Worm (Caenorhabditis elegans) whole organism, L4 larva: ENCODE results near the gene C33D9.13.

Experiments used
- aly-2 ChIP-seq: sonication (generic microtip); optimal IDR thresholded peaks from 2 replicates; lab custom pipeline; 2018; ENCODE audit warnings: missing biosample characterization, missing genetic modification characterization
- ceh-82 ChIP-seq: sonication (generic microtip); optimal IDR thresholded peaks from 2 replicates; lab custom pipeline; 2017; ENCODE audit warnings: missing biosample characterization, missing genetic modification characterization
- dpl-1 ChIP-seq: fragments of 150-350 bp; optimal IDR thresholded peaks from 2 replicates; lab custom pipeline; 2014; ENCODE audit warnings: missing biosample characterization, missing genetic modification reagents, missing genetic modification characterization
- lin-38 ChIP-seq: fragments of 200-800 bp; sonication (Bioruptor generic); IDR thresholded peaks from 2 replicates; pipeline ENCODE4 v1.3.6; 2022; ENCODE audit warnings: missing genetic modification reagents, missing genetic modification characterization, missing compliant biosample characterization
- mep-1 ChIP-seq: fragments of 150-350 bp; sonication (generic microtip); optimal IDR thresholded peaks from 3 replicates; lab custom pipeline; 2014; ENCODE audit warnings: missing biosample characterization, missing genetic modification characterization
- nhr-11 ChIP-seq: fragments of 150-350 bp; optimal IDR thresholded peaks from 2 replicates; lab custom pipeline; 2014; ENCODE audit warnings: missing biosample characterization, missing genetic modification characterization
- nhr-6 ChIP-seq: fragments of 150-350 bp; optimal IDR thresholded peaks from 2 replicates; lab custom pipeline; 2014; ENCODE audit warnings: missing biosample characterization, missing genetic modification characterization
- nhr-77 ChIP-seq: fragments of 150-350 bp; optimal IDR thresholded peaks from 2 replicates; lab custom pipeline; 2014; ENCODE audit warnings: missing biosample characterization, missing genetic modification characterization
- pha-4 ChIP-seq, 2 experiments: fragments of 150-350 bp in 1 of 2; fragments of 200-800 bp in 1 of 2; sonication (Bioruptor generic) in 1 of 2; IDR thresholded peaks in 1 of 2; optimal IDR thresholded peaks in 1 of 2; 2 replicates each; pipeline versions ENCODE4 v1.3.6 to Lab custom; 2014 to 2022; ENCODE audit warnings: missing genetic modification characterization in 2 of 2, missing genetic modification reagents in 2 of 2, missing biosample characterization in 1 of 2, missing compliant biosample characterization in 1 of 2
- spr-3 ChIP-seq: fragments of 200-800 bp; sonication (Bioruptor generic); optimal IDR thresholded peaks from 2 replicates; lab custom pipeline; 2018; ENCODE audit warnings: mild to moderate bottlenecking, missing genetic modification characterization, missing compliant biosample characterization
- zfp-3 ChIP-seq: fragments of 200-800 bp; sonication (Bioruptor generic); conservative IDR thresholded peaks from 2 replicates; pipeline ENCODE4 v1.3.6; 2022; ENCODE audit warnings: missing genetic modification reagents, missing genetic modification characterization, missing compliant biosample characterization

DNA sequence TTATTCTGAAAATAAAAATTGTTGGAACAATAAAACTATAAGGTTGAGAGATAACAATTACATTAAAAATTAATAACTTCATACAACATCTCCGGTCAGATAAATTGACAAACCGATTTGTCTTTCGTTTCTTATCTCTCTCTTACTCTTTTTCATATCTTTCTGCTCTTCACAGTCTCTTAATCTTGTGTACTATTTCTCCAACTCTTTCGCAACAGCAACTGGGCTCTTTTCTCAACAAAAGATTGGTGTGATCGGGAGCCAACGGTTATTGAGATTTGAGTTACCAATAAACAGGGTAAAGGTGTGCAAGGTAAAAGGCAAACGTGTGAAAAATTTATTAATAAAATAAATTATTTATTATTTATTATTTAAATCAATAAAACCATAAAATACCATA, 1.6 kb upstream of the C33D9.13 start, which contains the start of gene C33D9.8:
- TF ChIP-seq mep-1 (tag; lab: Kevin White, UChicago) (no peak), zfp-3 (GFP tag; lab: Robert Waterston, UW) (no peak), pha-4 (GFP tag; IDR thresholded peaks at IDR 0.05; lab: Robert Waterston, UW) (no peak), pha-4 (tag; optimal IDR thresholded peaks at IDR 0.05; lab: Kevin White, UChicago) (no peak), ceh-82 (no peak), lin-38 (GFP tag; lab: Robert Waterston, UW) (no peak), nhr-6 (tag; lab: Kevin White, UChicago) (no peak), nhr-11 (tag; lab: Kevin White, UChicago) (no peak), aly-2 (tag; lab: Kevin White, UChicago) (no peak), nhr-77 (tag; lab: Kevin White, UChicago) (no peak), dpl-1 (no peak), spr-3 (GFP tag; lab: Kevin White, UChicago) (no peak)
